Fruit fly (Drosophila melanogaster): Measurements from ENCODE around the gene GatC.

Gene GatC

DNA sequence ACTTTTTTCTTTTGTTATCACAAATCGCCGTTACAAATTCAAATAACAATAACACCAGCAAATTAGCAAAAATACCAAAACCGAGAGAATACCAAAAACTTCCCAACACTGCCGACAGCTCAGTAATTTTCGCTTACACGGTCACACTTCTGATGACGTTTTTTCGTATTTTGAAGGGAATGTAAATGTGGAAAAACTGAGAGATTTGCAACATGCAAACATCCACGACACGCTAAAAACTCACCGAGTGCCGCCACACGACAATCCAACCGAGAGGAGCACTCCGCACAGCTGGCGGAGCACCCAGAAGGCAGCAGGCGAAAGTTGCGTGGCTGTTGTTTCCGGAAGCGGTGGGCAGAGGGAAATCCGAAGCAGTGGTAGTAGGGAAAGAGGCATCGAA is 39.5 kb downstream of the GatC start, which contains the start of gene Sec71 (continued):
- TF ChIP-seq dm (GFP tag; optimal IDR thresholded peaks at IDR 0.05): peak; percentile 13
- no peak for TF ChIP-seq crc (GFP tag; optimal IDR thresholded peaks at IDR 0.05)
- TF ChIP-seq slou (GFP tag; optimal IDR thresholded peaks at IDR 0.05): no peak
- TF ChIP-seq Kr (GFP tag; optimal IDR thresholded peaks at IDR 0.05): no peak
- peak; percentile 76 for TF ChIP-seq ftz-f1 (GFP tag; optimal IDR thresholded peaks at IDR 0.05)
- TF ChIP-seq CG17385 (GFP tag; optimal IDR thresholded peaks at IDR 0.05): no peak
- peak; percentile 71 for TF ChIP-seq crol (GFP tag; IDR thresholded peaks at IDR 0.05)
- no peak for TF ChIP-seq slp2 (GFP tag; optimal IDR thresholded peaks at IDR 0.05)
- TF ChIP-seq zen (tag; optimal IDR thresholded peaks at IDR 0.05): peak; percentile 4
- no peak for TF ChIP-seq tup (GFP tag; optimal IDR thresholded peaks at IDR 0.05)
- TF ChIP-seq CG8478 (optimal IDR thresholded peaks at IDR 0.05): no peak
- peak; percentile 86 for TF ChIP-seq CG4617 (GFP tag; optimal IDR thresholded peaks at IDR 0.05; ENCODE audit: borderline replicate concordance)
- no peak for TF ChIP-seq CG4424 (GFP tag; optimal IDR thresholded peaks at IDR 0.05)
- TF ChIP-seq CG30403 (GFP tag; optimal IDR thresholded peaks at IDR 0.05): peak; percentile 2
- no peak for TF ChIP-seq E2f1 (GFP tag; IDR thresholded peaks at IDR 0.05)
- 0 out of 3 replicates have a peak, but pooled peaks have one; percentile 33 for TF ChIP-seq Opbp (GFP tag; IDR thresholded peaks at IDR 0.05; ENCODE audit: partially characterized antibody)
- 0 out of 2 replicates have a peak, but pooled peaks have one; percentile 23 for TF ChIP-seq nerfin-2 (GFP tag; IDR thresholded peaks at IDR 0.05; ENCODE audit: partially characterized antibody)
- TF ChIP-seq Ets65A (GFP tag): peak; percentile 90
- no peak for TF ChIP-seq tap (tag; optimal IDR thresholded peaks at IDR 0.05)
- TF ChIP-seq CG14710 (tag; optimal IDR thresholded peaks at IDR 0.05): peak; percentile 45
- no peak for TF ChIP-seq br (optimal IDR thresholded peaks at IDR 0.05)
- TF ChIP-seq CG17361 (GFP tag; IDR thresholded peaks at IDR 0.05): no peak
- TF ChIP-seq CG3995 (GFP tag; optimal IDR thresholded peaks at IDR 0.05): peak; percentile 6
- TF ChIP-seq CG9727 (GFP tag; optimal IDR thresholded peaks at IDR 0.05): no peak
- peak; percentile 21 for TF ChIP-seq phol (tag; optimal IDR thresholded peaks at IDR 0.05)
- no peak for TF ChIP-seq chm (GFP tag; IDR thresholded peaks at IDR 0.05)
- no peak for TF ChIP-seq CG9609 (GFP tag; optimal IDR thresholded peaks at IDR 0.05)
- TF ChIP-seq CG13287 (GFP tag; IDR thresholded peaks at IDR 0.05; ENCODE audit: partially characterized antibody): 0 out of 2 replicates have a peak, but pooled peaks have one; percentile 30
- no peak for TF ChIP-seq dati (GFP tag; IDR thresholded peaks at IDR 0.05)
- peak; percentile 54 for TF ChIP-seq stwl (tag; optimal IDR thresholded peaks at IDR 0.05)
- no peak for TF ChIP-seq CG10959 (GFP tag; IDR thresholded peaks at IDR 0.05)
- TF ChIP-seq Sry-δ (GFP tag; optimal IDR thresholded peaks at IDR 0.05): peak; percentile 22
- TF ChIP-seq CG3847 (GFP tag; IDR thresholded peaks at IDR 0.05): peak; percentile 31; the same call in 1 of the 2 replicates
- no peak for TF ChIP-seq CG10654 (GFP tag; optimal IDR thresholded peaks at IDR 0.05)
- no peak for TF ChIP-seq zfh1 (GFP tag; IDR thresholded peaks at IDR 0.05)
- no peak for TF ChIP-seq CG7987 (GFP tag; optimal IDR thresholded peaks at IDR 0.05)
- peak; percentile 64 for TF ChIP-seq MBD-R2 (GFP tag; IDR thresholded peaks at IDR 0.05)
- TF ChIP-seq CG2129 (GFP tag; IDR thresholded peaks at IDR 0.05; ENCODE audit: partially characterized antibody): no peak
- no peak for TF ChIP-seq Fer3 (tag; optimal IDR thresholded peaks at IDR 0.05)
- no peak for TF ChIP-seq CG12942 (GFP tag; optimal IDR thresholded peaks at IDR 0.05)
- TF ChIP-seq MESR4 (GFP tag; optimal IDR thresholded peaks at IDR 0.05): peak; percentile 99
- TF ChIP-seq sens-2 (GFP tag; IDR thresholded peaks at IDR 0.05): no peak
- TF ChIP-seq fd96Cb (tag; optimal IDR thresholded peaks at IDR 0.05): no peak
- TF ChIP-seq Blimp-1 (GFP tag; optimal IDR thresholded peaks at IDR 0.05): no peak
- TF ChIP-seq CG42726 (GFP tag; IDR thresholded peaks at IDR 0.05; ENCODE audit: partially characterized antibody): no peak
- TF ChIP-seq dan (GFP tag; IDR thresholded peaks at IDR 0.05): no peak
- TF ChIP-seq Mes4 (GFP tag; optimal IDR thresholded peaks at IDR 0.05): no peak
- TF ChIP-seq YL-1 (GFP tag; optimal IDR thresholded peaks at IDR 0.05): peak; percentile 86
- no peak for TF ChIP-seq lola (GFP tag; optimal IDR thresholded peaks at IDR 0.05)
- TF ChIP-seq gsb-n (tag; optimal IDR thresholded peaks at IDR 0.05): no peak
- no peak for TF ChIP-seq CG33213 (GFP tag; optimal IDR thresholded peaks at IDR 0.05)
- TF ChIP-seq Ravus (GFP tag; IDR thresholded peaks at IDR 0.05): no peak
